Fruit fly (Drosophila melanogaster) whole organism, embryonic: ENCODE data around the gene fig.
A peak's percentile ranks its signal among the peaks of the same experiment; 100 is the strongest.

ENCODE experiments used
- Atf-2 ChIP-seq: fragments of 200-800 bp; sonication (Bioruptor generic); optimal IDR thresholded peaks from 2 replicates; lab custom pipeline; 2016; ENCODE audit warnings: missing biosample characterization, missing genetic modification characterization
- Atf6 ChIP-seq: fragments of 200-800 bp; sonication (Bioruptor generic); IDR thresholded peaks from 2 replicates; pipeline ENCODE4 v1.3.6; 2022; ENCODE audit warnings: missing biosample characterization, missing genetic modification characterization
- Bgb ChIP-seq: fragments of 200-800 bp; sonication (Bioruptor generic); IDR thresholded peaks from 2 replicates; pipeline ENCODE4 v1.3.6; 2022; ENCODE audit warnings: missing biosample characterization, missing genetic modification characterization; ENCODE audit not compliant: partially characterized antibody
- CG10565 ChIP-seq: fragments of 200-800 bp; sonication (Bioruptor generic); optimal IDR thresholded peaks from 3 replicates; lab custom pipeline; 2016; ENCODE audit warnings: missing biosample characterization, mild to moderate bottlenecking, missing genetic modification characterization
- CG12299 ChIP-seq: fragments of 200-800 bp; sonication (Bioruptor generic); optimal IDR thresholded peaks from 2 replicates; lab custom pipeline; 2018; ENCODE audit warnings: missing biosample characterization, mild to moderate bottlenecking, missing genetic modification characterization
- CG13287 ChIP-seq: fragments of 200-800 bp; sonication (Bioruptor generic); IDR thresholded peaks from 2 replicates; pipeline ENCODE4 v1.3.6; 2022; ENCODE audit warnings: missing biosample characterization, missing genetic modification characterization; ENCODE audit not compliant: partially characterized antibody
- CG13894 ChIP-seq: fragments of 200-800 bp; sonication (Bioruptor generic); optimal IDR thresholded peaks from 3 replicates; lab custom pipeline; 2018; ENCODE audit warnings: missing biosample characterization, mild to moderate bottlenecking, missing genetic modification characterization, moderate library complexity
- CG1529 ChIP-seq: fragments of 200-800 bp; sonication (Bioruptor generic); optimal IDR thresholded peaks from 3 replicates; lab custom pipeline; 2018; ENCODE audit warnings: missing biosample characterization, missing genetic modification characterization
- CG15696 ChIP-seq: fragments of 200-800 bp; sonication (Bioruptor generic); optimal IDR thresholded peaks from 2 replicates; lab custom pipeline; 2019; ENCODE audit warnings: missing biosample characterization, mild to moderate bottlenecking, missing genetic modification characterization, moderate library complexity
- CG16863 ChIP-seq: fragments of 200-800 bp; sonication (Bioruptor generic); optimal IDR thresholded peaks from 3 replicates; lab custom pipeline; 2016; ENCODE audit warnings: missing biosample characterization, missing genetic modification characterization
- CG1832 ChIP-seq: fragments of 200-800 bp; sonication (Bioruptor generic); optimal IDR thresholded peaks from 2 replicates; lab custom pipeline; 2017; ENCODE audit warnings: missing biosample characterization, mild to moderate bottlenecking, missing genetic modification characterization, inconsistent platforms
- CG18619 ChIP-seq: fragments of 200-800 bp; sonication (Bioruptor generic); optimal IDR thresholded peaks from 3 replicates; lab custom pipeline; 2017; ENCODE audit warnings: missing biosample characterization, mild to moderate bottlenecking, missing genetic modification characterization
- CG18764 ChIP-seq: fragments of 200-800 bp; sonication (Bioruptor generic); optimal IDR thresholded peaks from 3 replicates; lab custom pipeline; 2016; ENCODE audit warnings: missing biosample characterization, missing genetic modification characterization
- CG2129 ChIP-seq: fragments of 200-800 bp; sonication (Bioruptor generic); IDR thresholded peaks from 2 replicates; pipeline ENCODE4 v1.3.6; 2022; ENCODE audit warnings: missing biosample characterization, missing genetic modification characterization; ENCODE audit not compliant: partially characterized antibody
- CG33213 ChIP-seq: fragments of 200-800 bp; sonication (Bioruptor generic); optimal IDR thresholded peaks from 3 replicates; lab custom pipeline; 2016; ENCODE audit warnings: missing biosample characterization, missing genetic modification characterization
- CG4360 ChIP-seq: fragments of 200-800 bp; sonication (Bioruptor generic); IDR thresholded peaks from 2 replicates; pipeline ENCODE4 v1.3.6; 2022; ENCODE audit warnings: missing biosample characterization, missing genetic modification characterization
- CG4617 ChIP-seq: fragments of 200-800 bp; sonication (Bioruptor generic); optimal IDR thresholded peaks from 3 replicates; lab custom pipeline; 2016; ENCODE audit warnings: missing biosample characterization, missing genetic modification characterization, borderline replicate concordance
- CG5245 ChIP-seq: fragments of 200-800 bp; sonication (Bioruptor generic); optimal IDR thresholded peaks from 3 replicates; lab custom pipeline; 2016; ENCODE audit warnings: missing biosample characterization, missing genetic modification characterization
- CG7357 ChIP-seq: fragments of 200-800 bp; sonication (Bioruptor generic); IDR thresholded peaks from 3 replicates; pipeline ENCODE4 v1.3.6; 2022; ENCODE audit warnings: missing biosample characterization, missing genetic modification characterization
- CG7786 ChIP-seq: fragments of 200-800 bp; sonication (Bioruptor generic); optimal IDR thresholded peaks from 2 replicates; lab custom pipeline; 2016; ENCODE audit warnings: missing biosample characterization, missing genetic modification characterization
- CG8281 ChIP-seq: fragments of 200-800 bp; sonication (Bioruptor generic); optimal IDR thresholded peaks from 2 replicates; lab custom pipeline; 2018; ENCODE audit warnings: missing biosample characterization, mild to moderate bottlenecking, missing genetic modification characterization, moderate library complexity
- CG8290 ChIP-seq, 3 experiments: fragments of 200-800 bp; sonication (Bioruptor generic); optimal IDR thresholded peaks; 2 replicates each; lab custom pipeline; 2016 to 2019; ENCODE audit warnings: missing biosample characterization in 3 of 3, missing genetic modification characterization in 3 of 3, mild to moderate bottlenecking in 2 of 3, moderate library complexity in 1 of 3
- CG8924 ChIP-seq: fragments of 200-800 bp; optimal IDR thresholded peaks from 3 replicates; lab custom pipeline; 2019; ENCODE audit warnings: missing biosample characterization, mild to moderate bottlenecking, missing genetic modification characterization, moderate library complexity
- CkIIα-i1 ChIP-seq: fragments of 200-800 bp; sonication (Bioruptor generic); IDR thresholded peaks from 2 replicates; pipeline ENCODE4 v1.3.6; 2022; ENCODE audit warnings: missing biosample characterization, missing genetic modification characterization
- Deaf1 ChIP-seq: fragments of 200-800 bp; optimal IDR thresholded peaks from 3 replicates; lab custom pipeline; 2019; ENCODE audit warnings: missing biosample characterization, mild to moderate bottlenecking, missing genetic modification characterization, moderate library complexity
- Dip2 ChIP-seq: fragments of 200-800 bp; sonication (Bioruptor generic); IDR thresholded peaks from 2 replicates; pipeline ENCODE4 v1.3.6; 2022; ENCODE audit warnings: missing biosample characterization, missing genetic modification characterization
- HLH4C ChIP-seq: fragments of 200-800 bp; sonication (Bioruptor generic); IDR thresholded peaks from 3 replicates; pipeline ENCODE4 v1.3.6; 2022; ENCODE audit warnings: missing biosample characterization, missing genetic modification characterization; ENCODE audit not compliant: partially characterized antibody
- HLH54F ChIP-seq: fragments of 200-800 bp; sonication (Bioruptor generic); optimal IDR thresholded peaks from 3 replicates; lab custom pipeline; 2016; ENCODE audit warnings: missing biosample characterization, missing genetic modification characterization
- Hr78 ChIP-seq, 2 experiments: fragments of 200-800 bp in 1 of 2; fragments of >200 bp in 1 of 2; sonication (Bioruptor generic) in 1 of 2; optimal IDR thresholded peaks; 2 replicates each; lab custom pipeline; 2017 to 2019; ENCODE audit warnings: missing biosample characterization in 2 of 2, missing genetic modification characterization in 2 of 2, mild to moderate bottlenecking in 1 of 2, moderate library complexity in 1 of 2
- Lpt ChIP-seq: fragments of >200 bp; optimal IDR thresholded peaks from 2 replicates; lab custom pipeline; 2018; ENCODE audit warnings: missing biosample characterization, missing genetic modification characterization
- MESR4 ChIP-seq: fragments of 200-800 bp; sonication (Bioruptor generic); optimal IDR thresholded peaks from 2 replicates; lab custom pipeline; 2018; ENCODE audit warnings: missing biosample characterization, mild to moderate bottlenecking, missing genetic modification characterization, moderate library complexity
- NC2α ChIP-seq: fragments of 200-800 bp; sonication (Bioruptor generic); optimal IDR thresholded peaks from 2 replicates; lab custom pipeline; 2016; ENCODE audit warnings: missing biosample characterization, missing genetic modification characterization
- NFAT ChIP-seq: fragments of 200-800 bp; sonication (Bioruptor generic); IDR thresholded peaks from 2 replicates; pipeline ENCODE4 v1.3.6; 2022; ENCODE audit warnings: missing biosample characterization, missing genetic modification characterization
- PHDP ChIP-seq: fragments of 200-800 bp; sonication (Bioruptor generic); optimal IDR thresholded peaks from 3 replicates; lab custom pipeline; 2018; ENCODE audit warnings: missing biosample characterization, mild to moderate bottlenecking, missing genetic modification characterization, moderate library complexity
- Ptx1 ChIP-seq: fragments of 200-800 bp; sonication (Bioruptor generic); IDR thresholded peaks from 2 replicates; pipeline ENCODE4 v1.3.6; 2022; ENCODE audit warnings: missing biosample characterization, missing genetic modification characterization
- Xbp1 ChIP-seq: fragments of 200-800 bp; sonication (Bioruptor generic); optimal IDR thresholded peaks from 3 replicates; lab custom pipeline; 2016; ENCODE audit warnings: missing biosample characterization, mild to moderate bottlenecking, missing genetic modification characterization
- amos ChIP-seq: fragments of 200-800 bp; sonication (Bioruptor generic); IDR thresholded peaks from 2 replicates; pipeline ENCODE4 v1.3.6; 2022; ENCODE audit warnings: missing biosample characterization, missing genetic modification characterization; ENCODE audit not compliant: partially characterized antibody
- cwo ChIP-seq: fragments of 200-800 bp; sonication (Bioruptor generic); optimal IDR thresholded peaks from 3 replicates; lab custom pipeline; 2017; ENCODE audit warnings: missing biosample characterization, missing genetic modification characterization, mild to moderate bottlenecking, moderate library complexity, missing genetic modification reagents
- dysf ChIP-seq: fragments of 200-800 bp; sonication (Bioruptor generic); IDR thresholded peaks from 3 replicates; pipeline ENCODE4 v1.3.6; 2022; ENCODE audit warnings: missing biosample characterization, missing genetic modification characterization
- ewg ChIP-seq: fragments of 200-800 bp; sonication (Bioruptor generic); optimal IDR thresholded peaks from 3 replicates; lab custom pipeline; 2017; ENCODE audit warnings: mild to moderate bottlenecking, missing biosample characterization, missing genetic modification reagents, missing genetic modification characterization
- hkb ChIP-seq, 2 experiments: fragments of 200-800 bp in 1 of 2; fragments of >200 bp in 1 of 2; sonication (Bioruptor generic) in 1 of 2; IDR thresholded peaks in 1 of 2; optimal IDR thresholded peaks in 1 of 2; 2 replicates each; pipeline versions ENCODE4 v1.3.6 to Lab custom; 2017 to 2022; ENCODE audit warnings: missing biosample characterization in 1 of 2, missing genetic modification characterization in 1 of 2
- inv ChIP-seq: fragments of 200-800 bp; sonication (Bioruptor generic); IDR thresholded peaks from 2 replicates; pipeline ENCODE4 v1.3.6; 2022; ENCODE audit warnings: missing biosample characterization, missing genetic modification characterization; ENCODE audit not compliant: partially characterized antibody
- luna ChIP-seq: fragments of 200-800 bp; sonication (Bioruptor generic); optimal IDR thresholded peaks from 2 replicates; lab custom pipeline; 2016; ENCODE audit warnings: missing biosample characterization, missing genetic modification characterization
- mirr ChIP-seq: fragments of 200-800 bp; sonication (Bioruptor generic); optimal IDR thresholded peaks from 3 replicates; lab custom pipeline; 2018; ENCODE audit warnings: missing biosample characterization, mild to moderate bottlenecking, missing genetic modification characterization
- nmo ChIP-seq: fragments of 200-800 bp; sonication (Bioruptor generic); optimal IDR thresholded peaks from 2 replicates; lab custom pipeline; 2018; ENCODE audit warnings: missing biosample characterization, mild to moderate bottlenecking, missing genetic modification characterization, moderate library complexity
- p53 ChIP-seq: fragments of 200-800 bp; sonication (Bioruptor generic); optimal IDR thresholded peaks from 2 replicates; lab custom pipeline; 2016; ENCODE audit warnings: missing biosample characterization, missing genetic modification characterization
- seq ChIP-seq: fragments of 200-800 bp; sonication (Bioruptor generic); IDR thresholded peaks from 2 replicates; pipeline ENCODE4 v1.3.6; 2022; ENCODE audit warnings: missing biosample characterization, missing genetic modification characterization
- slbo ChIP-seq: fragments of 200-800 bp; sonication (Bioruptor generic); IDR thresholded peaks from 2 replicates; pipeline ENCODE4 v1.3.6; 2022; ENCODE audit warnings: missing biosample characterization, missing genetic modification characterization
- stwl ChIP-seq: fragments of 200-800 bp; sonication (Bioruptor generic); optimal IDR thresholded peaks from 3 replicates; lab custom pipeline; 2018; ENCODE audit warnings: missing biosample characterization, mild to moderate bottlenecking, missing genetic modification characterization, moderate library complexity

Gene fig

dm6 chr3R:29745056-29745455 lies 35.2 kb downstream of the fig start, which contains the start of the genes Wdr24 and IntS11 (continued):
- TF ChIP-seq CG33213 (GFP tag; lab: Kevin White, UChicago) = peak; percentile 42
- TF ChIP-seq CG16863 (GFP tag; lab: Kevin White, UChicago) = peak; percentile 50
- peak; percentile 83 for TF ChIP-seq PHDP (tag; lab: Kevin White, UChicago)
- TF ChIP-seq CG18764 (GFP tag; lab: Kevin White, UChicago) = peak; percentile 53
- peak; percentile 86 for TF ChIP-seq HLH54F (GFP tag; lab: Kevin White, UChicago)
- no peak for TF ChIP-seq CG8290 (GFP tag; optimal IDR thresholded peaks at IDR 0.05; lab: Kevin White, UChicago)
- peak in 1 of 2 experiments; percentile 96 for TF ChIP-seq CG8290 (tag; optimal IDR thresholded peaks at IDR 0.05; lab: Kevin White, UChicago)
- no peak for TF ChIP-seq CG2129 (GFP tag; lab: Robert Waterston, UW)
- TF ChIP-seq CG13894 (tag; lab: Kevin White, UChicago) = no peak
- no peak for TF ChIP-seq p53 (GFP tag; lab: Kevin White, UChicago)
- peak; percentile 89 for TF ChIP-seq Atf6
- peak; percentile 37; the same call in 1 of the 2 replicates for TF ChIP-seq Bgb (GFP tag; lab: Robert Waterston, UW)
- TF ChIP-seq Ptx1 = peak; percentile 98
- no peak for TF ChIP-seq CG1529
- no peak for TF ChIP-seq Hr78 (GFP tag; optimal IDR thresholded peaks at IDR 0.05; lab: Kevin White, UChicago)
- no peak for TF ChIP-seq CG1832 (GFP tag; lab: Kevin White, UChicago)
- peak; percentile 65 for TF ChIP-seq stwl (tag; lab: Kevin White, UChicago)
- TF ChIP-seq CG7357 (GFP tag; lab: Robert Waterston, UW) = peak; percentile 81
- TF ChIP-seq CG7786 = peak; percentile 73
- peak; percentile 60 for TF ChIP-seq ewg (GFP tag; lab: Kevin White, UChicago)
- TF ChIP-seq CkIIα-i1 (GFP tag; lab: Robert Waterston, UW) = no peak
- TF ChIP-seq NC2α (GFP tag; lab: Kevin White, UChicago) = no peak
- peak; percentile 96 for TF ChIP-seq dysf (GFP tag; lab: Robert Waterston, UW)
- no peak for TF ChIP-seq Lpt (GFP tag; lab: Kevin White, UChicago)
- peak; percentile 62 for TF ChIP-seq cwo
- TF ChIP-seq CG5245 (GFP tag; lab: Kevin White, UChicago) = no peak
- 0 out of 2 replicates have a peak, but pooled peaks have one; percentile 28 for TF ChIP-seq Dip2 (GFP tag; lab: Robert Waterston, UW)
- no peak for TF ChIP-seq inv (GFP tag; lab: Robert Waterston, UW)
- TF ChIP-seq seq (GFP tag; lab: Robert Waterston, UW) = peak; percentile 69
- TF ChIP-seq CG10565 = no peak
- TF ChIP-seq CG13287 = peak; percentile 64; the same call in 1 of the 2 replicates
- peak; percentile 88 for TF ChIP-seq nmo (GFP tag; lab: Kevin White, UChicago)
- peak; percentile 67 for TF ChIP-seq CG18619 (GFP tag; lab: Kevin White, UChicago)
- peak; percentile 84 for TF ChIP-seq Xbp1
- 0 out of 2 replicates have a peak, but pooled peaks have one; percentile 32 for TF ChIP-seq CG4360 (GFP tag; lab: Robert Waterston, UW)
- peak; percentile 91 for TF ChIP-seq CG4617 (GFP tag; lab: Kevin White, UChicago)
- TF ChIP-seq slbo = peak; percentile 98
- no peak for TF ChIP-seq CG8281 (tag; lab: Kevin White, UChicago)
- TF ChIP-seq MESR4 (GFP tag; lab: Kevin White, UChicago) = peak; percentile 52
- TF ChIP-seq CG8924 (tag; lab: Kevin White, UChicago) = peak; percentile 74
- no peak for TF ChIP-seq HLH4C (GFP tag; lab: Robert Waterston, UW)
- TF ChIP-seq mirr (GFP tag; lab: Kevin White, UChicago) = peak; percentile 73
- peak; percentile 95 for TF ChIP-seq NFAT
- TF ChIP-seq hkb (optimal IDR thresholded peaks at IDR 0.05; lab: Kevin White, UChicago) = peak; percentile 97
- TF ChIP-seq hkb (GFP tag; IDR thresholded peaks at IDR 0.05; lab: Robert Waterston, UW) = peak; percentile 73
- TF ChIP-seq CG12299 = peak; percentile 64
- peak; percentile 60 for TF ChIP-seq CG15696
- peak; percentile 47 for TF ChIP-seq Atf-2 (GFP tag; lab: Kevin White, UChicago)
- TF ChIP-seq amos (GFP tag; lab: Robert Waterston, UW) = no peak
- peak; percentile 61 for TF ChIP-seq Deaf1 (tag; lab: Kevin White, UChicago)
- peak; percentile 12 for TF ChIP-seq luna (GFP tag; lab: Kevin White, UChicago)
